Fruit fly (Drosophila melanogaster): ENCODE results near the gene Bhmt.
A peak's percentile ranks its signal among the peaks of the same experiment; 100 is the strongest.

Bhmt gene

DNA sequence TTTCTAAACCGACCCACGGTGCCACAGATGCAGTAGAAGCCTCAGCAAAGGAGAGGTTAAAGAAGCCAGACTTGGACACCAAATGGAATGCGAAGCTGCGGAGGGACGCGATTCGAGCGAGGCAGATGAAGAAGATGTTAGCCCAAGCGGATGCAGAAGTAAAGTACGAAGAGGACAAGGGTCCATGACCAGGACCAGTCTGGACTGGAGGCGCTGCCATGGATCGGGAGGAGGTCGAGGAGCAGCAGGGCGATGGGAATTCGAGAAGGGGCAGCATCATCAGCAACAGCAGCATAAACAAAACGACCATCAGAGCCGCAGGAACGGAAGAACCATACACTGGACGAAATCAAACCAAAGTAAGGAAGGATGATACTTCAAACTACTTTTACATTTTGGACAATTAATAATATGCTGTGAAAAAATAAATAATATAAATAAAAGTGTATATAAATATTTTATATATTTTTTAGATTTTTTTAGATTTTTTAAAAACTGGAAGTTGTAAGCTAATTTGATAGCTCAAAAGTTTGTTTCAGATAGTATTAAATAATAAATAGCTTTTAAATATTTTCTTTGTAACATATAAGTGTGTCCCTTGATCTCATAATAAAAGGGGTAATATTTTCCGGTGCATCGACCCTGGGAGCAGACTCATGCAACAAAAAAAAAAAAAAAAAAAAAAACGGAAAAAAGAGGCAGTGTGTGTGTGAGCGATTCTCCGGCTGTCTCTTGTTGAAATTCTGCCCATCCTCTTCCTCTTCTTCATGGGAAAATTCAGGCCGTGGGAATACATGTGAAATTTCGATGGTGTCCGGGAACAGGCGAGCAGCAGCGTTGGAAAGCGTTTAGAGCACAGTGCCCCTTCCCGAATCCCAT is 10.2 kb downstream of the Bhmt start (continued):
- TF ChIP-seq CG6808 (GFP tag; optimal IDR thresholded peaks at IDR 0.05) (peak; percentile 81), CG11762 (GFP tag; optimal IDR thresholded peaks at IDR 0.05; ENCODE audit: insufficient read depth) (peak; percentile 57), salr (GFP tag; optimal IDR thresholded peaks at IDR 0.05) (peak in 1 of 2 experiments; percentile 66), Sox15 (GFP tag; optimal IDR thresholded peaks at IDR 0.05) (peak; percentile 53), CG11902 (GFP tag; optimal IDR thresholded peaks at IDR 0.05) (peak; percentile 28), dac (GFP tag; optimal IDR thresholded peaks at IDR 0.05) (no peak), CG10631 (GFP tag; optimal IDR thresholded peaks at IDR 0.05) (peak; percentile 92), CG9139 (GFP tag; optimal IDR thresholded peaks at IDR 0.05) (peak; percentile 85), CG8119 (GFP tag; IDR thresholded peaks at IDR 0.05) (peak; percentile 76), ss (GFP tag; optimal IDR thresholded peaks at IDR 0.05) (peak; percentile 91 to 93), Hr4 (GFP tag; optimal IDR thresholded peaks at IDR 0.05) (no peak), CG6792 (GFP tag; optimal IDR thresholded peaks at IDR 0.05) (peak; percentile 85), CG6854 (GFP tag; optimal IDR thresholded peaks at IDR 0.05) (peak; percentile 34), achi (GFP tag; optimal IDR thresholded peaks at IDR 0.05) (peak; percentile 82), CG8632 (GFP tag; optimal IDR thresholded peaks at IDR 0.05) (peak; percentile 94), CG6163 (GFP tag; IDR thresholded peaks at IDR 0.05) (peak; percentile 61; the same call in 1 of the 3 replicates), svp (GFP tag) (peak; percentile 54), pdm3 (GFP tag; optimal IDR thresholded peaks at IDR 0.05) (peak; percentile 39), Blimp-1 (GFP tag; optimal IDR thresholded peaks at IDR 0.05) (peak; percentile 60), CG31627 (GFP tag; optimal IDR thresholded peaks at IDR 0.05) (peak; percentile 43), CG3032 (tag; optimal IDR thresholded peaks at IDR 0.05) (peak; percentile 93), fd85E (GFP tag; optimal IDR thresholded peaks at IDR 0.05) (peak; percentile 16), Lpt (GFP tag; optimal IDR thresholded peaks at IDR 0.05) (peak; percentile 45), CG7368 (GFP tag; optimal IDR thresholded peaks at IDR 0.05) (peak; percentile 40), CG6276 (GFP tag; optimal IDR thresholded peaks at IDR 0.05) (no peak), spab (GFP tag; optimal IDR thresholded peaks at IDR 0.05) (peak; percentile 79), CG3919 (GFP tag; optimal IDR thresholded peaks at IDR 0.05) (peak; percentile 76), CG16779 (tag; optimal IDR thresholded peaks at IDR 0.05) (peak; percentile 77), Hr39 (GFP tag; optimal IDR thresholded peaks at IDR 0.05) (no peak), cyc (GFP tag; optimal IDR thresholded peaks at IDR 0.05) (peak; percentile 37), Met (GFP tag; optimal IDR thresholded peaks at IDR 0.05) (peak; percentile 55), Eip78C (GFP tag) (peak; percentile 91), Gug (GFP tag; IDR thresholded peaks at IDR 0.05) (no peak), net (GFP tag; optimal IDR thresholded peaks at IDR 0.05) (peak; percentile 39)

dm6 chr2L:18945765-18946552 is 11.2 kb downstream of the Bhmt start, which contains the start of gene CG46304:
CG46304 (plus strand) TSS chr2L:18946305.
- TF ChIP-seq Hr4 (GFP tag; optimal IDR thresholded peaks at IDR 0.05) = peak; percentile 23
- TF ChIP-seq Smox (GFP tag; optimal IDR thresholded peaks at IDR 0.05) = peak; percentile 35
- no peak for TF ChIP-seq CG6276 (GFP tag; optimal IDR thresholded peaks at IDR 0.05)
- TF ChIP-seq CG8119 (GFP tag; IDR thresholded peaks at IDR 0.05) = no peak
- peak; percentile 42 for TF ChIP-seq OdsH (GFP tag; optimal IDR thresholded peaks at IDR 0.05)
- TF ChIP-seq vri (GFP tag; optimal IDR thresholded peaks at IDR 0.05) = no peak
- peak; percentile 33 for TF ChIP-seq pdm3 (GFP tag; optimal IDR thresholded peaks at IDR 0.05)
- TF ChIP-seq CG15336 (GFP tag; IDR thresholded peaks at IDR 0.05) = no peak
- TF ChIP-seq Hr39 (GFP tag; optimal IDR thresholded peaks at IDR 0.05) = peak; percentile 39
- no peak for TF ChIP-seq Eip93F (GFP tag; optimal IDR thresholded peaks at IDR 0.05)
- peak; percentile 68 for TF ChIP-seq Sox14 (GFP tag; optimal IDR thresholded peaks at IDR 0.05)
- TF ChIP-seq esn (GFP tag; optimal IDR thresholded peaks at IDR 0.05) = peak; percentile 55
- peak; percentile 51 for TF ChIP-seq spab (GFP tag; optimal IDR thresholded peaks at IDR 0.05)
- peak; percentile 22 for TF ChIP-seq Sox15 (GFP tag; optimal IDR thresholded peaks at IDR 0.05)
- TF ChIP-seq dsx (GFP tag; optimal IDR thresholded peaks at IDR 0.05; ENCODE audit: poor library complexity, severe bottlenecking) = no peak
- no peak for TF ChIP-seq CG4318 (GFP tag; optimal IDR thresholded peaks at IDR 0.05)
- peak; percentile 59 for TF ChIP-seq CG32006 (GFP tag; optimal IDR thresholded peaks at IDR 0.05)
- TF ChIP-seq CG11902 (GFP tag; optimal IDR thresholded peaks at IDR 0.05) = peak; percentile 6
- peak; percentile 54 for TF ChIP-seq CG31627 (GFP tag; optimal IDR thresholded peaks at IDR 0.05)
- TF ChIP-seq CG6854 (GFP tag; optimal IDR thresholded peaks at IDR 0.05) = no peak
- no peak for TF ChIP-seq fd85E (GFP tag; optimal IDR thresholded peaks at IDR 0.05)
- TF ChIP-seq salr (GFP tag; optimal IDR thresholded peaks at IDR 0.05) = no peak
- TF ChIP-seq CG6792 (GFP tag; optimal IDR thresholded peaks at IDR 0.05) = peak; percentile 19
- peak; percentile 25 for TF ChIP-seq cyc (GFP tag; optimal IDR thresholded peaks at IDR 0.05)
- TF ChIP-seq fd59A (GFP tag; optimal IDR thresholded peaks at IDR 0.05) = peak; percentile 62
- TF ChIP-seq svp (GFP tag) = peak; percentile 83
- peak; percentile 6 for TF ChIP-seq CG11762 (GFP tag; optimal IDR thresholded peaks at IDR 0.05; ENCODE audit: insufficient read depth)
